Worm (Caenorhabditis elegans): Measurements from ENCODE around the gene tlp-1.

ce11 chrIV:13709069-13709640 lies 5.3 kb upstream of the tlp-1 start:
- no peak for TF ChIP-seq cog-1 (tag; optimal IDR thresholded peaks at IDR 0.05)
- no peak for TF ChIP-seq klf-2 (GFP tag; conservative IDR thresholded peaks at IDR 0.05)
- no peak for TF ChIP-seq tab-1 (GFP tag; IDR thresholded peaks at IDR 0.05)
